Worm (Caenorhabditis elegans) whole organism, midembryonic: ENCODE results near the gene inft-2.
A peak's percentile ranks its signal among the peaks of the same experiment; 100 is the strongest.

Experiments
- T22C8.4 ChIP-seq: fragments of 200-800 bp; sonication (Bioruptor generic); IDR thresholded peaks from 2 replicates; pipeline ENCODE4 v1.3.6; 2022; ENCODE audit warnings: missing genetic modification characterization, missing compliant biosample characterization
- flt-1 ChIP-seq: fragments of 200-800 bp; sonication (Bioruptor generic); IDR thresholded peaks from 2 replicates; pipeline ENCODE4 v1.3.6; 2022; ENCODE audit warnings: missing genetic modification characterization, missing compliant biosample characterization
- klf-2 ChIP-seq: fragments of 200-800 bp; sonication (Bioruptor generic); conservative IDR thresholded peaks from 2 replicates; pipeline ENCODE4 v1.3.6; 2022; ENCODE audit warnings: missing genetic modification reagents, missing genetic modification characterization, missing compliant biosample characterization
- med-1 ChIP-seq: sonication (generic microtip); optimal IDR thresholded peaks from 2 replicates; lab custom pipeline; 2017; ENCODE audit warnings: missing genetic modification characterization, mild to moderate bottlenecking, missing compliant biosample characterization, antibody characterized with exemption, missing genetic modification reagents; ENCODE audit not compliant: insufficient read depth
- ref-1 ChIP-seq: fragments of 200-800 bp; sonication (Bioruptor generic); conservative IDR thresholded peaks from 2 replicates; pipeline ENCODE4 v1.3.6; 2022; ENCODE audit warnings: missing genetic modification reagents, missing genetic modification characterization, missing compliant biosample characterization
- ztf-23 ChIP-seq: fragments of 200-800 bp; sonication (Bioruptor generic); IDR thresholded peaks from 2 replicates; pipeline ENCODE4 v1.3.6; 2022; ENCODE audit warnings: missing genetic modification reagents, missing genetic modification characterization, missing compliant biosample characterization

- TF ChIP-seq med-1 (GFP tag; lab: Kevin White, UChicago) = peak; percentile 30
- TF ChIP-seq klf-2 (GFP tag; lab: Robert Waterston, UW) = peak; percentile 87
- TF ChIP-seq flt-1 (GFP tag; lab: Robert Waterston, UW) = peak; percentile 94
- TF ChIP-seq T22C8.4 (GFP tag; lab: Robert Waterston, UW) = peak; percentile 80
- peak; percentile 94 for TF ChIP-seq ztf-23
- peak; percentile 79; the same call in 1 of the 2 replicates for TF ChIP-seq ref-1 (GFP tag; lab: Robert Waterston, UW)
These were observed 1.3 kb downstream of the inft-2 start for ce11 chrV:13003378-13003777.
